Fruit fly (Drosophila melanogaster) whole organism, adult: ENCODE data around the gene Wnt10.

Experiments used
- CG11617 ChIP-seq: fragments of 200-800 bp; sonication (Bioruptor generic); optimal IDR thresholded peaks from 2 replicates; lab custom pipeline; 2017; ENCODE audit warnings: mild to moderate bottlenecking, missing biosample characterization, missing genetic modification reagents, missing genetic modification characterization
- CG12768 ChIP-seq: fragments of 200-800 bp; sonication (Bioruptor generic); optimal IDR thresholded peaks from 2 replicates; lab custom pipeline; 2017; ENCODE audit warnings: missing biosample characterization, missing genetic modification characterization, mild to moderate bottlenecking, moderate library complexity, missing genetic modification reagents
- CG14711 ChIP-seq: fragments of 200-800 bp; sonication (Bioruptor generic); optimal IDR thresholded peaks from 2 replicates; lab custom pipeline; 2018; ENCODE audit warnings: missing biosample characterization, mild to moderate bottlenecking, missing genetic modification characterization, moderate library complexity
- CG1620 ChIP-seq: fragments of 200-800 bp; sonication (Bioruptor generic); optimal IDR thresholded peaks from 2 replicates; lab custom pipeline; 2016; ENCODE audit warnings: missing biosample characterization, missing genetic modification characterization
- CG33017 ChIP-seq: fragments of 200-800 bp; sonication (Bioruptor generic); optimal IDR thresholded peaks from 2 replicates; lab custom pipeline; 2018; ENCODE audit warnings: missing biosample characterization, mild to moderate bottlenecking, missing genetic modification characterization, moderate library complexity
- CG5204 ChIP-seq: fragments of 200-800 bp; sonication (Bioruptor generic); optimal IDR thresholded peaks from 2 replicates; lab custom pipeline; 2016; ENCODE audit warnings: missing biosample characterization, missing genetic modification characterization
- CG7045 ChIP-seq: fragments of 200-800 bp; sonication (Bioruptor generic); optimal IDR thresholded peaks from 2 replicates; lab custom pipeline; 2017; ENCODE audit warnings: missing biosample characterization, mild to moderate bottlenecking, missing genetic modification characterization
- Clk ChIP-seq: fragments of 200-800 bp; sonication (Bioruptor generic); optimal IDR thresholded peaks from 2 replicates; lab custom pipeline; 2017; ENCODE audit warnings: missing biosample characterization, missing genetic modification characterization
- Crg-1 ChIP-seq: fragments of 200-800 bp; sonication (Bioruptor generic); optimal IDR thresholded peaks from 2 replicates; lab custom pipeline; 2016; ENCODE audit warnings: missing biosample characterization, missing genetic modification characterization
- Hr96 ChIP-seq: fragments of 200-800 bp; sonication (Bioruptor generic); optimal IDR thresholded peaks from 2 replicates; lab custom pipeline; 2016; ENCODE audit warnings: missing biosample characterization, missing genetic modification characterization
- Mnt ChIP-seq: fragments of 200-800 bp; sonication (Bioruptor generic); optimal IDR thresholded peaks from 2 replicates; lab custom pipeline; 2016; ENCODE audit warnings: missing biosample characterization, mild to moderate bottlenecking, missing genetic modification characterization
- bab1 ChIP-seq: fragments of 200-800 bp; sonication (Bioruptor generic); optimal IDR thresholded peaks from 3 replicates; lab custom pipeline; 2019; ENCODE audit warnings: missing biosample characterization, mild to moderate bottlenecking, missing genetic modification characterization, moderate library complexity
- cic ChIP-seq: fragments of 200-800 bp; sonication (Bioruptor generic); optimal IDR thresholded peaks from 2 replicates; lab custom pipeline; 2017; ENCODE audit warnings: missing biosample characterization, mild to moderate bottlenecking, missing genetic modification characterization, moderate library complexity
- cnc ChIP-seq, 2 experiments: fragments of >200 bp; optimal IDR thresholded peaks; 2 replicates each; lab custom pipeline; 2017
- kay ChIP-seq: fragments of 200-800 bp; sonication (Bioruptor generic); peaks from one replicate; lab custom pipeline; 2016; ENCODE audit warnings: missing biosample characterization, missing genetic modification characterization, borderline replicate concordance
- ovo ChIP-seq: fragments of 200-800 bp; sonication (Bioruptor generic); optimal IDR thresholded peaks from 2 replicates; lab custom pipeline; 2016; ENCODE audit warnings: missing biosample characterization, missing genetic modification characterization
- pad ChIP-seq: fragments of 200-800 bp; sonication (Bioruptor generic); optimal IDR thresholded peaks from 3 replicates; lab custom pipeline; 2017; ENCODE audit warnings: missing biosample characterization, missing genetic modification characterization, mild to moderate bottlenecking, moderate library complexity, missing genetic modification reagents
- tj ChIP-seq: fragments of 200-800 bp; sonication (Bioruptor generic); optimal IDR thresholded peaks from 3 replicates; lab custom pipeline; 2017; ENCODE audit warnings: missing biosample characterization, mild to moderate bottlenecking, missing genetic modification characterization, moderate library complexity
- toe ChIP-seq: fragments of 200-800 bp; sonication (Bioruptor generic); optimal IDR thresholded peaks from 2 replicates; lab custom pipeline; 2016; ENCODE audit warnings: missing biosample characterization, missing genetic modification characterization

Wnt10 gene

dm6 chr2L:7363079-7363478 lies at the start of gene Wnt10:
Gene Wnt10 (plus strand): TSS chr2L:7363379.
- TF ChIP-seq toe (GFP tag; lab: Kevin White, UChicago) (no peak), bab1 (GFP tag; lab: Kevin White, UChicago) (no peak), Hr96 (GFP tag; lab: Kevin White, UChicago) (no peak), CG12768 (no peak), CG5204 (no peak), Mnt (no peak), CG7045 (GFP tag; lab: Kevin White, UChicago) (no peak), CG14711 (tag; lab: Kevin White, UChicago) (no peak), cic (GFP tag; lab: Kevin White, UChicago) (no peak), CG1620 (GFP tag; lab: Kevin White, UChicago) (no peak), kay (no peak), ovo (GFP tag; lab: Kevin White, UChicago) (no peak)

dm6 chr2L:7315523-7315922 lies 47.7 kb upstream of the Wnt10 start:
- TF ChIP-seq CG1620 (GFP tag; lab: Kevin White, UChicago) (no peak), CG12768 (no peak), CG11617 (GFP tag; lab: Kevin White, UChicago) (no peak), cnc (optimal IDR thresholded peaks at IDR 0.05; lab: Kevin White, UChicago) (no peak), toe (GFP tag; lab: Kevin White, UChicago) (no peak), Hr96 (GFP tag; lab: Kevin White, UChicago) (no peak), ovo (GFP tag; lab: Kevin White, UChicago) (no peak), tj (GFP tag; lab: Kevin White, UChicago) (no peak), Mnt (no peak), CG7045 (GFP tag; lab: Kevin White, UChicago) (no peak), pad (GFP tag; lab: Kevin White, UChicago) (no peak), bab1 (GFP tag; lab: Kevin White, UChicago) (no peak), Clk (GFP tag; lab: Kevin White, UChicago) (no peak), Crg-1 (GFP tag; lab: Kevin White, UChicago) (no peak), CG33017 (no peak), kay (no peak)

dm6 chr2L:7319335-7319734 lies 43.8 kb upstream of the Wnt10 start:
- TF ChIP-seq Clk (GFP tag; lab: Kevin White, UChicago), result no peak
- TF ChIP-seq bab1 (GFP tag; lab: Kevin White, UChicago), result no peak
- no peak for TF ChIP-seq Hr96 (GFP tag; lab: Kevin White, UChicago)
- no peak for TF ChIP-seq cic (GFP tag; lab: Kevin White, UChicago)
- TF ChIP-seq CG33017, result no peak
- TF ChIP-seq CG5204, result no peak
- no peak for TF ChIP-seq pad (GFP tag; lab: Kevin White, UChicago)
- no peak for TF ChIP-seq CG14711 (tag; lab: Kevin White, UChicago)
- TF ChIP-seq CG12768, result no peak
- no peak for TF ChIP-seq Mnt
- TF ChIP-seq CG7045 (GFP tag; lab: Kevin White, UChicago), result no peak
- no peak for TF ChIP-seq tj (GFP tag; lab: Kevin White, UChicago)
- TF ChIP-seq Crg-1 (GFP tag; lab: Kevin White, UChicago), result no peak

DNA sequence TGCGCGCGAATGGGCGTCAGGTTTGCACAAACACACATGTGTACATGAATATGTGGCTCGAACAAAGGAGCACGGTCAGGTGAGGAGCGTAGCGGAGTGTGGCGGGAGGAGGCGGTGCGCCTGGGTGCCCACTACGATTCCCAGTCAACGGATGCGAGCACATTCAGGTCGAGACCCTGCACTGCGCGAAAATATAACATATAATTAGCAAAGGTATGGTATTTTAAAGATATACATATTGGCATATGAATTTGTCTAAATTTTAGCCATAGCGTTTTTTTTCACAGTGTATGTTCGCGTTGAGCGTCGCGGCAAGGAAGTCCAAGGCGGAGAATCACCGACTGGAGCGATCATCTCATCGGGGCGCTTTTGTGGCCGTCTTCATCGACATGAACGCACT lies 43.3 kb upstream of the Wnt10 start:
- TF ChIP-seq Hr96 (GFP tag; lab: Kevin White, UChicago) (no peak), toe (GFP tag; lab: Kevin White, UChicago) (no peak), ovo (GFP tag; lab: Kevin White, UChicago) (no peak), tj (GFP tag; lab: Kevin White, UChicago) (no peak), pad (GFP tag; lab: Kevin White, UChicago) (no peak), CG7045 (GFP tag; lab: Kevin White, UChicago) (no peak), bab1 (GFP tag; lab: Kevin White, UChicago) (no peak), cnc (optimal IDR thresholded peaks at IDR 0.05; lab: Kevin White, UChicago) (no peak), CG14711 (tag; lab: Kevin White, UChicago) (no peak), Clk (GFP tag; lab: Kevin White, UChicago) (no peak)

DNA sequence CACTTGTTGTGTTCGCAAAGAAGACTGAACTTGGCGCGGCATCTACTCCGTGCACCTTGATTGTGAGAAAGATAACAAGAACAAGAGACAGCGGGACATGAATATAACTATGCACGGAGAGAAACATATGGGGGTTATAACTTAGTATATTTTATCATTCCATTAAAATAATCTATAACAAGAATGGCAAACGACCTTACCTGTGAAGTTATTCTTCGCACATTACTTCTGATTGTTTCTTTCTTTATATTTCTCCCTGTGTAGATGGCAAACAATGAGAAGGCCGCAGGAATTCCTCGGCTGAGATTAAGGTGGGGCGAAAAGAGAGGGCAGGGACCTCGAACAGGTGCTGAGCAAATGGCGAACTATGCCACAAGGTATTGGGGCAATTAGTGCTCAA lies 42.1 kb upstream of the Wnt10 start:
- no peak for TF ChIP-seq cic (GFP tag; lab: Kevin White, UChicago)
- no peak for TF ChIP-seq tj (GFP tag; lab: Kevin White, UChicago)
- no peak for TF ChIP-seq CG7045 (GFP tag; lab: Kevin White, UChicago)
- TF ChIP-seq Clk (GFP tag; lab: Kevin White, UChicago), result no peak
- no peak for TF ChIP-seq Mnt
- TF ChIP-seq CG5204, result no peak
- no peak for TF ChIP-seq bab1 (GFP tag; lab: Kevin White, UChicago)
- TF ChIP-seq CG33017, result no peak
- no peak for TF ChIP-seq pad (GFP tag; lab: Kevin White, UChicago)
- no peak for TF ChIP-seq Hr96 (GFP tag; lab: Kevin White, UChicago)
- TF ChIP-seq toe (GFP tag; lab: Kevin White, UChicago), result no peak
- TF ChIP-seq CG1620 (GFP tag; lab: Kevin White, UChicago), result no peak

dm6 chr2L:7323005-7323404 lies 40.2 kb upstream of the Wnt10 start:
- TF ChIP-seq Hr96 (GFP tag; lab: Kevin White, UChicago) (no peak), CG7045 (GFP tag; lab: Kevin White, UChicago) (no peak), cnc (optimal IDR thresholded peaks at IDR 0.05; lab: Kevin White, UChicago) (no peak), CG33017 (no peak), ovo (GFP tag; lab: Kevin White, UChicago) (no peak)

- TF ChIP-seq CG14711 (tag; lab: Kevin White, UChicago), result no peak
- no peak for TF ChIP-seq Clk (GFP tag; lab: Kevin White, UChicago)
- no peak for TF ChIP-seq Hr96 (GFP tag; lab: Kevin White, UChicago)
- no peak for TF ChIP-seq tj (GFP tag; lab: Kevin White, UChicago)
- no peak for TF ChIP-seq CG11617 (GFP tag; lab: Kevin White, UChicago)
- no peak for TF ChIP-seq cic (GFP tag; lab: Kevin White, UChicago)
- no peak for TF ChIP-seq CG7045 (GFP tag; lab: Kevin White, UChicago)
- no peak for TF ChIP-seq CG5204
These were observed 36.8 kb upstream of the Wnt10 start for dm6 chr2L:7326405-7326804.
